Worm (Caenorhabditis elegans): Measurements from ENCODE around the gene C04E12.4.

DNA sequence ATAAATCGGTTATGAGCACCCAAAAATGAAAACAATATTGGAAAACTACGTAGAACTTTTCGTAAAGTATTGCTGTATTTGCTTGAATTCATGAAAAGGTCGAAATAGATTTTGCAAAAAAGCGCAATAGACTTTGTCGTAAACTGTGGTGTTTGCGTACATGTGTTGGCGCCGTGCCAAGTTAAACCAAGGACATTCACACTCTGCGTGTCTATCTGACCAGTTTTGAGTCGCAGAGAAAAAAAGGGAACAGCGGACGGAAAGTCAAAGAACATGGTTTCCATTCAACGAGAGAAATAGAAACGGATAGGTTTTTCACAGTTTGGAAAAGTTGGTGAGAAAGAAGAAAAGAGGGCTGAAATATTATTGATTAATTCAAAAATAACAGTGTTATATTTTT lies 28.4 kb downstream of the C04E12.4 start:
- TF ChIP-seq him-1 (tag; optimal IDR thresholded peaks at IDR 0.05) (no peak), W03F9.2 (tag; optimal IDR thresholded peaks at IDR 0.05) (no peak)
